Worm (Caenorhabditis elegans) whole organism, early embryonic: ENCODE measurements around the gene srg-60.
A peak's percentile ranks its signal among the peaks of the same experiment; 100 is the strongest.

Experiments
- B0310.2 ChIP-seq: sonication (generic microtip); optimal IDR thresholded peaks from 2 replicates; lab custom pipeline; 2016; ENCODE audit warnings: mild to moderate bottlenecking, missing genetic modification characterization, missing compliant biosample characterization
- F13C5.2 ChIP-seq: sonication (generic microtip); optimal IDR thresholded peaks from 2 replicates; lab custom pipeline; 2017; ENCODE audit warnings: mild to moderate bottlenecking, missing genetic modification characterization, inconsistent platforms, missing compliant biosample characterization
- aly-1 ChIP-seq: sonication (generic microtip); optimal IDR thresholded peaks from 2 replicates; lab custom pipeline; 2016; ENCODE audit warnings: missing genetic modification characterization, missing compliant biosample characterization
- ama-1 ChIP-seq: fragments of 150-350 bp; optimal IDR thresholded peaks from 2 replicates; lab custom pipeline; 2014
- ceh-13 ChIP-seq: fragments of 200-800 bp; sonication (Bioruptor generic); optimal IDR thresholded peaks from 2 replicates; lab custom pipeline; 2018; ENCODE audit warnings: mild to moderate bottlenecking, missing genetic modification characterization, missing compliant biosample characterization
- ceh-36 ChIP-seq: sonication (generic microtip); optimal IDR thresholded peaks from 2 replicates; lab custom pipeline; 2016; ENCODE audit warnings: missing genetic modification characterization, inconsistent platforms, missing compliant biosample characterization
- ets-7 ChIP-seq: sonication (generic microtip); optimal IDR thresholded peaks from 2 replicates; lab custom pipeline; 2016; ENCODE audit warnings: missing genotype, missing genetic modification characterization, missing compliant biosample characterization
- flt-1 ChIP-seq: fragments of 200-800 bp; sonication (Bioruptor generic); IDR thresholded peaks from 2 replicates; pipeline ENCODE4 v1.3.6; 2022; ENCODE audit warnings: missing genetic modification characterization, missing compliant biosample characterization
- hmbx-1 ChIP-seq: sonication (generic microtip); optimal IDR thresholded peaks from 2 replicates; lab custom pipeline; 2016; ENCODE audit warnings: mild to moderate bottlenecking, missing genetic modification characterization, missing compliant biosample characterization
- hmg-4 ChIP-seq: fragments of 200-800 bp; sonication (Bioruptor generic); optimal IDR thresholded peaks from 2 replicates; lab custom pipeline; 2018; ENCODE audit warnings: mild to moderate bottlenecking, missing genetic modification characterization, missing compliant biosample characterization
- hnd-1 ChIP-seq: sonication (generic microtip); optimal IDR thresholded peaks from 2 replicates; lab custom pipeline; 2016; ENCODE audit warnings: missing genetic modification characterization, missing compliant biosample characterization
- pes-1 ChIP-seq: fragments of 200-800 bp; sonication (Bioruptor generic); IDR thresholded peaks from 2 replicates; pipeline ENCODE4 v1.3.6; 2022; ENCODE audit warnings: missing genetic modification reagents, missing genetic modification characterization, missing compliant biosample characterization
- scrt-1 ChIP-seq: fragments of 200-800 bp; sonication (Bioruptor generic); IDR thresholded peaks from 2 replicates; pipeline ENCODE4 v1.3.6; 2022; ENCODE audit warnings: missing genetic modification characterization, missing compliant biosample characterization
- sea-1 ChIP-seq: fragments of 200-800 bp; sonication (Bioruptor generic); conservative IDR thresholded peaks from 2 replicates; pipeline ENCODE4 v1.3.6; 2022; ENCODE audit warnings: missing genetic modification characterization, missing compliant biosample characterization
- tbx-11 ChIP-seq: fragments of 200-800 bp; sonication (Bioruptor generic); IDR thresholded peaks from 2 replicates; pipeline ENCODE4 v1.3.6; 2022; ENCODE audit warnings: missing genetic modification characterization, missing compliant biosample characterization
- tbx-37 ChIP-seq: fragments of 200-800 bp; sonication (Bioruptor generic); conservative IDR thresholded peaks from 2 replicates; pipeline ENCODE4 v1.3.6; 2022; ENCODE audit warnings: missing genetic modification reagents, missing genetic modification characterization, missing compliant biosample characterization
- tra-4 ChIP-seq: sonication (generic microtip); optimal IDR thresholded peaks from 2 replicates; lab custom pipeline; 2017; ENCODE audit warnings: missing genetic modification characterization, missing compliant biosample characterization

srg-60 gene

DNA sequence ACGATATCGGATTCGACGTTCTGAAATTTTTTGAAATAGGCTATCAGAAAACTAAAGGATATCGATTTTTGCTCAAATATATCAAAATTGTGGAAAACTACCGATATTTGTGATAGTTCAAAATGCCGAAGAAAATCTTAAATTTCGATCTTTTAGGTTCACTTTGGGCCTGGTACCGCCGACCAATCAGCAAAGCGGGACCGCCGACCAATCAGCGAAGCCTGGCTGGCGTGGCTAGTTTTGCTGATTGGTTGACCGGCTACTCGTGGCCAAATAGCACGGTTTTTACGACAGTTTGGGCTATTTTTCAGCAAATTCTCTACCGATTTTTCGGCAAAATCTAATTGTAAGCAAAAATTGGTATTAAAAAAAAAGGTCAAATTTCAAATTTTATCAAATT lies 12.3 kb downstream of the srg-60 start:
- TF ChIP-seq hnd-1 (tag; lab: Kevin White, UChicago) (no peak), pes-1 (GFP tag; lab: Robert Waterston, UW) (no peak), ceh-36 (tag; lab: Kevin White, UChicago) (no peak)

ce11 chrV:2706379-2706778 lies 16.1 kb downstream of the srg-60 start:
- TF ChIP-seq flt-1 (GFP tag; lab: Robert Waterston, UW) = no peak

ce11 chrV:2703299-2703698 lies 19.2 kb downstream of the srg-60 start:
- TF ChIP-seq ceh-36 (tag; lab: Kevin White, UChicago) (no peak), tbx-11 (GFP tag; lab: Robert Waterston, UW) (peak; percentile 6; the same call in 1 of the 2 replicates)

DNA sequence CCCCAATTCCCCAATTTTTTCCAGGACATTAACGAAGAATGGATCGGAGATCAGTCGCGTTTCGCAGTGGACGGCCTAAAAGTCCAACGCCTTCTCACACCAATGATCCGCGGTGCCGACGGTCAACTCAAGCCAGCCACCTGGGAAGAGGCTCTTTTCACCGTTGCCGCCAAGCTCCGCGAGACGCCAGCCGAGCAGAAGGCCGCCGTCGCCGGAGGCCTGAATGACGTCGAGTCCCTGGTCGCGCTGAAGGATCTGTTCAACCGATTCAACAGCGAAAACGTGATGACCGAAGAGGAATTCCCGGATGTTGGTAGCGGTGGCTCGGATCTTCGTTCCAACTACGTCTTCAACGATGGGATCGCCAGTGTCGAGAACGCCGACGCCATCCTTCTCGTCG lies 19.6 kb downstream of the srg-60 start:
- TF ChIP-seq hmg-4 = no peak
- TF ChIP-seq tbx-37 = no peak
- no peak for TF ChIP-seq B0310.2
- TF ChIP-seq hmbx-1 (tag; lab: Kevin White, UChicago) = no peak
- no peak for TF ChIP-seq ceh-36 (tag; lab: Kevin White, UChicago)
- no peak for TF ChIP-seq ama-1
- no peak for TF ChIP-seq aly-1 (tag; lab: Kevin White, UChicago)
- no peak for TF ChIP-seq F13C5.2 (tag; lab: Kevin White, UChicago)
- TF ChIP-seq pes-1 (GFP tag; lab: Robert Waterston, UW) = no peak
- TF ChIP-seq scrt-1 (GFP tag; lab: Robert Waterston, UW) = no peak
- no peak for TF ChIP-seq tbx-11 (GFP tag; lab: Robert Waterston, UW)
- no peak for TF ChIP-seq sea-1 (GFP tag; lab: Robert Waterston, UW)

DNA sequence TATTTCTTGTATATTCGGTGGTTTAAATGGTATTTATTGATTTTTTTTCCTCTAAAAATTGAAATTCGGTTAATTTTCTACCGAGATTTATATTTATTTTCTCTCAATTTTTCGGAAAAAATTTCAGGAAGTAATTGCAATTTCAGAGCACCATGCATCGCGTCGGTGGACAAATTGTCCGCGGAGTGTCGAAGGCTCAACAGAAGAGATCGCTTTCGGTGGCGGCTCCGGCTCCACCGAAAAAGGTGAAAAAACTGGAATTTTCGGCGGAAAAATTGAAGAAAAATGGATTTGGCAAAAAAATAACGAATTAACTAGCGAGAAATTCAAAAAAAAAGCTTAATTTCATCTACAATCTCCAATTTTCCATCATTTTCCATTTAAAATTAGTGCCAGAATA lies 23.6 kb downstream of the srg-60 start, which contains the start of gene nuo-5:
TSS of gene nuo-5 (plus strand) at position 147 of the 400 bp plus-strand sequence.
- TF ChIP-seq ets-7 (tag; lab: Kevin White, UChicago) (no peak), tra-4 (tag; lab: Kevin White, UChicago) (no peak), flt-1 (GFP tag; lab: Robert Waterston, UW) (no peak), F13C5.2 (tag; lab: Kevin White, UChicago) (no peak), tbx-37 (no peak), scrt-1 (GFP tag; lab: Robert Waterston, UW) (no peak), hnd-1 (tag; lab: Kevin White, UChicago) (no peak), hmbx-1 (tag; lab: Kevin White, UChicago) (no peak), ceh-13 (no peak), pes-1 (GFP tag; lab: Robert Waterston, UW) (no peak), sea-1 (GFP tag; lab: Robert Waterston, UW) (no peak), ceh-36 (tag; lab: Kevin White, UChicago) (no peak), tbx-11 (GFP tag; lab: Robert Waterston, UW) (no peak), hmg-4 (no peak), B0310.2 (no peak)

DNA sequence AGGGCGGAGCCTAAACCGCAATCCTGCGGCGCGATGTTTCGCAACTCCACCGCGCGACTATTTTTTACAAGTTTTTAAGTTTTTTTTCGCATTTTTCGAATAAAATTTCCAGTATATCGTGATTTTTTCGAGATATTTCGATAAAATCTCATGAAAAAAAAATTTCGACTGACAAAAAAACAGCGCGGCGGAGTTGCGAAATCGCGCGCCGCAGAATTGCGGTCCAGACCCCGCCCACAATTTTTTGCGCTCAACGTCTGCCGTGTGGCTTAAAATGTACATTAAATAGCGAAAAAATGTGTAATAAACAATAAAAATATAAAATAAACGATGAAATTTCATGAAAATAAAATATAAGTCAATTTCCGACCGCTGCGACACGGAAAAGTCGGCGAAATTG lies 24.8 kb downstream of the srg-60 start:
- TF ChIP-seq pes-1 (GFP tag; lab: Robert Waterston, UW) = peak; percentile 56; the same call in 1 of the 2 replicates
- no peak for TF ChIP-seq ama-1

DNA sequence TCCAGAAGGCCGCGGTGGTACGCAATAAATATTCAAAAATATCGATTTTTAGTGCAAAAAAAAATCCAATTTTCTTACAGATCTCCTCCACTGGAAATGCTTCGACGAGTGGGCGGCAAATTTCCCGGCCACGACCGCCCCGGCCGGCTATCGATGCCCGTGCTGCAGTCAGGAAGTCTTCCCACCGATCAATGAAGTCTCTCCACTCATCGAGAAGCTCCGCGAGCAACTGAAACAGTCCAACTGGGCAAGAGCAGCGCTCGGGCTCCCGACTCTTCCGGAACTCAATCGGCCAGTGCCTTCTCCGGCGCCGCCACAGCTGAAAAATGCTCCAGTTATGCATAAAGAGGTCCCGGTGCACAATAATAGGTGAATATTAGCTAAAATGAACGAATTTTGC lies 26.5 kb downstream of the srg-60 start, which contains the start of gene Y45G12B.3:
TSS of gene Y45G12B.3 (minus strand) at position 320 of the 400 bp plus-strand sequence.
- no peak for TF ChIP-seq aly-1 (tag; lab: Kevin White, UChicago)
- TF ChIP-seq hnd-1 (tag; lab: Kevin White, UChicago) = no peak

ce11 chrV:2694389-2694788 lies 28.1 kb downstream of the srg-60 start, which contains the start of gene Y45G12B.2:
Y45G12B.2 (plus strand) TSS chrV:2694771.
- TF ChIP-seq sea-1 (GFP tag; lab: Robert Waterston, UW) (no peak), hmg-4 (peak; percentile 32), hmbx-1 (tag; lab: Kevin White, UChicago) (no peak), aly-1 (tag; lab: Kevin White, UChicago) (no peak), pes-1 (GFP tag; lab: Robert Waterston, UW) (no peak), ama-1 (no peak), ceh-13 (no peak), scrt-1 (GFP tag; lab: Robert Waterston, UW) (no peak), ets-7 (tag; lab: Kevin White, UChicago) (no peak), tra-4 (tag; lab: Kevin White, UChicago) (no peak), flt-1 (GFP tag; lab: Robert Waterston, UW) (no peak; the same call in 1 of the 2 replicates), B0310.2 (no peak), tbx-37 (0 out of 2 replicates have a peak, but pooled peaks have one; percentile 23), F13C5.2 (tag; lab: Kevin White, UChicago) (peak; percentile 68), tbx-11 (GFP tag; lab: Robert Waterston, UW) (peak; percentile 8; the same call in 1 of the 2 replicates), hnd-1 (tag; lab: Kevin White, UChicago) (no peak), ceh-36 (tag; lab: Kevin White, UChicago) (no peak)

- TF ChIP-seq tbx-37 = no peak
- no peak for TF ChIP-seq aly-1 (tag; lab: Kevin White, UChicago)
- no peak for TF ChIP-seq tbx-11 (GFP tag; lab: Robert Waterston, UW)
- no peak for TF ChIP-seq hnd-1 (tag; lab: Kevin White, UChicago)
- no peak for TF ChIP-seq ceh-13
- TF ChIP-seq scrt-1 (GFP tag; lab: Robert Waterston, UW) = no peak
- no peak for TF ChIP-seq hmbx-1 (tag; lab: Kevin White, UChicago)
- TF ChIP-seq ets-7 (tag; lab: Kevin White, UChicago) = no peak
- no peak for TF ChIP-seq tra-4 (tag; lab: Kevin White, UChicago)
- TF ChIP-seq flt-1 (GFP tag; lab: Robert Waterston, UW) = no peak
- TF ChIP-seq sea-1 (GFP tag; lab: Robert Waterston, UW) = no peak
- no peak for TF ChIP-seq pes-1 (GFP tag; lab: Robert Waterston, UW)
- TF ChIP-seq B0310.2 = no peak
- no peak for TF ChIP-seq ceh-36 (tag; lab: Kevin White, UChicago)
- TF ChIP-seq F13C5.2 (tag; lab: Kevin White, UChicago) = no peak
- TF ChIP-seq hmg-4 = no peak
- no peak for TF ChIP-seq ama-1
Measured at ce11 chrV:2690948-2691347, 31.5 kb downstream of the srg-60 start.
